Worm (Caenorhabditis elegans): Measurements from ENCODE around the gene srh-1.
"Not testable (repeated sequence)": the region's sequence is repeated elsewhere in the genome, so short reads cannot be mapped to it uniquely, and the experiment has no call there.

Gene srh-1

DNA sequence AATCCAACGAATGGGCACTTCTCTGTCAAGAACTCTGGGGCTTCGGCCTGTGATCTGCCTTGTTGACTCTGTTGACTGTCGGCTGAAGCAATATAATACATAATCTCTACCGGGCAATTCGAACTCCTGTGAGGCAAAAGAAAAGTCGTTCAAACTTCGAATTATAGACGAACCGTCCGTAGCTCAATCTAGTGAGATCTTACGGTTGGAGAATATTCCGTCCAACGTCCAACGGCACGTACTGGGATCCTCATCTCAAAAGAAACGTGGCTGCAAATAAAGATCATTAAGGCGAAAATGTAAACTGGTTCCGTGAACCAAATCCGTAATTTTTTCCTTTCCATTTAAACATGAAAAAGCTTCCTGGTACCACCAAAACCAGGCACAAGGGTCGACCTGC lies 4.9 kb upstream of the srh-1 start, which contains the start of gene T11F9.14:
T11F9.14 (minus strand) TSS at position 101 of the 400 bp plus-strand sequence.
- not testable (repeated sequence) for TF ChIP-seq unc-62 (GFP tag; optimal IDR thresholded peaks at IDR 0.05)

DNA sequence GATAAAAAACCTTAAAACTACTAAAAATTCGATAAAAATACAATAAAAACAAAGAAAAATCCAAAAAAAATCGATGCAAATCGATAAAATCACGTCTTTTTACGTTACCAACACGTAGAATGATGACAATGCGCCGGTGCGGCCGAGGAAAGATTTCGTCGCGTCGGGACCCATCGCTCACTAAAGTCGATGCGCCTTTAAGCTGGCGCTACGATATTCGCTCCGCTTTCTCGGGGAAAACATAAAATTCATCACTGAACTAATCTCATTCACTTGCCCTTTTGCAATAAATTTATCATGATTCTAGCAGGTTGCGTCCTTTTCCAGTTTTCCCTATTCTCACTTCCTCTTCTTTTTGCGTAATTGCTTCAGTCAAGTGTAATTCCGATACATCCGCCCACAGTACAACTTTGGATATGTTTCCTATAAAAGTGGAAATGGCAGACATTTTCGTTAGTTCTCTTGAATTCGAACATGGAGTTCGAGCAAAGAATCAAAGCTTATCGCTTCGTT lies 2.0 kb upstream of the srh-1 start, which contains the start of gene col-157:
col-157 (plus strand) TSS at position 463 of the 513 bp plus-strand sequence.
- TF ChIP-seq unc-62 (GFP tag; optimal IDR thresholded peaks at IDR 0.05) = not testable (repeated sequence)

DNA sequence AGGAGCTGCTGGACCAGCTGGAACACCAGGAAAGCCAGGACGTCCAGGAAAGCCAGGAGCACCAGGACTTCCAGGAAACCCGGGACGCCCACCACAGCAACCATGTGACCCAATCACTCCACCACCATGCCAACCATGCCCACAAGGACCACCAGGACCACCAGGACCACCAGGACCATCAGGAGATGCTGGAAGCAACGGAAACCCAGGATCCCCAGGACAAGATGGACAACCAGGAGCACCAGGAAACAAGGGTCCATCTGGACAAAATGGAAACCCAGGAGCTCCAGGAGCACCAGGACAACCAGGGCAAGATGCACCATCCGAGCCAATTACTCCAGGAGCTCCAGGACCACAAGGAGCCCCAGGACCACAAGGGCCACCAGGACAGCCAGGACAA lies 1.3 kb upstream of the srh-1 start:
- TF ChIP-seq unc-62 (GFP tag; optimal IDR thresholded peaks at IDR 0.05) = no peak

DNA sequence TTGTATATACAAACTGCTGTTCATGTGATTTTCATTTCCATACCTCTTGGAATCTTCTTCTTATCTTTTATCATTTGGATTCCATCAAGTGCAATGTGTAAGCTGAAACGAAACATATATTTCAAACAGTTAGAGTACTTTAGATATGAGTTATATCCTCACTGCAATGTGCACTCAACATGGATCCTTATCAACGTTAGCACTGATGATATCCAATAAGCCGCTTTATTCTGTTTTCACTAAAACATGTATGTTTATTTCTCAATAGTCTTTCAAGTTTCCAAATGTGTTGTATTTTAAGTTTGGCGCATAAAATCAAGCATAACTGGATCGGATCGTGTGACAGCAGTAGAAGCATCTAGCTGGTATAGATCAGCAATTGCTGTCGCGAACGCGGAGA lies 1.0 kb downstream of the srh-1 start, which contains the start of gene T11F9.10:
T11F9.10 (plus strand) TSS at position 301 of the 400 bp plus-strand sequence.
- TF ChIP-seq unc-62 (GFP tag; optimal IDR thresholded peaks at IDR 0.05) = no peak

DNA sequence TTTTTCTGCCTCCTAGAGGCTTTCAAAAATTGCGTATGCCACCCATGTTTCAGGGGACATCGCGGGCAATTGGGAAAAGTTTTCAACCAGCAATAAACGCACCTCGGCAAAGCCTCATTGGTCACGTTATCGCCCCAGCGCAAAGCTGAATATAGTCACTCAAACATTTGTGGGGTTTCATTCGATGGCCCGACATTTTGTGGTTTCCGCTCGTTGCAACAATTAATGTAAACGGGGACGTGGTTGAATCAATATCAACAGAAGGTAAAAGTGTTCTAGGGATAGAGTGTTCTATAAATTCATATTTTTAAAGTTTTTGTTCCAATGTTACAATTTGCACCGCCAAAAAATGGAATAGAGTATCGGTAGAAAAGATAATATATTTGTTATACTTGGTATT lies 2.6 kb downstream of the srh-1 start:
- TF ChIP-seq unc-62 (GFP tag; optimal IDR thresholded peaks at IDR 0.05) = no peak

DNA sequence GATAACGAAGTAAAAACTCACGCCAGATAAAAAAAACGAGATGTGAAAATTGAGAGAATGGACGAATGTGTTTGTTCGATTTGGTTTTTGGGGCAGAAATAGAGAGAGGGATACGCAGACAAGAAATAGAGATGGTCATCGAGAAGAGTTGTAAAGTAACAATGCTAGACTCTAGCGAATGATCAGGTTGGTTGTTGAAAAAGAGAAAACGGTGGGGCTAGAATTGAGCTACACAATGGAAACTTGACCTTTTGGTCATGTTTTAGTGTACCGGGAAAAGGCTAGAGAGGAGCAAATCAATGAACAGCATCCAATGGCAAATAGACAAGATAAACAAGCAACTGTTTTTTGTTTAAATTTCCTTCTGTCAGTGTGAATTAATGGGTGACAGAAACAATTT lies 4.7 kb downstream of the srh-1 start, which contains the start of gene dhs-19:
dhs-19 (minus strand) TSS at position 101 of the 400 bp plus-strand sequence.
- no peak for TF ChIP-seq unc-62 (GFP tag; optimal IDR thresholded peaks at IDR 0.05)

DNA sequence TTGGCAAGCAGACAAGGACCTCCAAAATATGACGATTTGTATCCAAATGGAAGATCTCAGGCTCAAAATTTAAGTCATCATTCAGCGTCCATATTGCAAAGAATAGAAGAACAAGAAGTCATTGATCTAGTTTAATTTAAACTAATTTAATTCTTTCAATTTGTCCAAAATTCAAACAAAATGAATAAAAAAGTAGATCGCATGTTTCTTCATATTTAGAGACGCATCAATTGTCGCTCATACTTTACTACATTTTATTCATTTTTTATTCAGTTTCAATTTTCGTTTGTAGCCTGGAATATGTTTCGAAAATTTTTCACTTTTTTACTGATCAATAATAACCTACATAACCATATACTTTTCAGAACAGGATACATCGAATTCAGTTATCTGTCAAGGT lies 6.8 kb downstream of the srh-1 start, which contains the start of gene T11F9.21:
T11F9.21 (plus strand) TSS at position 301 of the 400 bp plus-strand sequence.
- no peak for TF ChIP-seq unc-62 (GFP tag; optimal IDR thresholded peaks at IDR 0.05)

DNA sequence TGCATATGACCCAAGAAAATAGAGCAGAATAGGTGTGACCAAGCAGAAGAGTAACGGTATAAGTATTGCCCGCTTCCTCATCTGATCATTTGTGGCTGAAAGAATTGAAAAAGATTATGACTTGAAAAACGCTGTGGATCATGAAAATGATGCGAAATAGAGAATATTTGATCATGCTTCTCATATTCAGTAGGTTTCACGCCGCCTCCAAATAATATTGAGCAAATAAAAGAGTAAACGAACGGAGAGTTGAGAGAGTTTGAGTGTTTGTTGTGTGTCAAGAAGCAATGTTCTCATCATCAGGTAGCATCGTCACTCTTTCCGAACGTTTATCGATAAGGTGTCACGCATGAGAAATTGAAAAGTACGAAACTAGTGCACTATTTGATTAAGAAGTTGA lies 10.6 kb downstream of the srh-1 start, which contains the start of gene htrl-1:
htrl-1 (minus strand) TSS at position 101 of the 400 bp plus-strand sequence.
- no peak for TF ChIP-seq unc-62 (GFP tag; optimal IDR thresholded peaks at IDR 0.05)

DNA sequence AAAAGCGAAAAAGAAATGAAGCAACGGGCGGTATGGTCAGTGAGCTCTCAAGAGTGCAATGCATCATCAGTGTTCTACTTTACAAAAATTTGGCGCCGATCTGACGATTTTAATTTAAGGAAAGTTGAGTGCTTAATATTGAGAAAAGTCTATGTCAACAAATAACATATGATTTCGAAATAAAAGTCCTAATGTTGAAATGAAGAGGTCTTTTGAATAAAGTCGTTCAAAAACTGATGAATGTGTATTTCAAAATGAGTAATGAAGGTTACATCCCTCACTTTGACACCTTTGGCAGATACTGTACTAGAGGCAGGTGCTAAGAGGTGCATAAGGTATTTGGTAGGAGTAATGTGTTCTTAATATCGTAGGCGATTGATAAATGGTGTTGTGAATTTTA lies 11.8 kb downstream of the srh-1 start:
- no peak for TF ChIP-seq unc-62 (GFP tag; optimal IDR thresholded peaks at IDR 0.05)

DNA sequence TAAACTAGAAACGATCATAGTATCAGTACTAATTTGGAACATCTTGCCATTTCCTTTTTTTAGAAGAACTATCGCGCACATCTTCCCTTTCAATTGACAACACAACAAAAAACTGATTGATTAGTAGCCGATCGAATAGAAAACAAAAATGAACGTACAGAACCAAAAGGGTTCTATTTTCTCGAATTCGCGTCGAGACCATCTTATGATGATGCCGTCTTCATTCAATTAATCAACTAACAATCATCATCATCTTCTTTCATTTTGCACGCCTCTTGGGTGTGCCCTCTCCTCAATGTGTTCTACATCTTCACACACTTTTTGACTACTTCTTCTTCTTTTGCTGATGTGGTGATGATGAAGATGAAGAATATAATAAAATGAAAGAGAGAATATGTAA lies 14.1 kb downstream of the srh-1 start:
- TF ChIP-seq unc-62 (GFP tag; optimal IDR thresholded peaks at IDR 0.05) = no peak

DNA sequence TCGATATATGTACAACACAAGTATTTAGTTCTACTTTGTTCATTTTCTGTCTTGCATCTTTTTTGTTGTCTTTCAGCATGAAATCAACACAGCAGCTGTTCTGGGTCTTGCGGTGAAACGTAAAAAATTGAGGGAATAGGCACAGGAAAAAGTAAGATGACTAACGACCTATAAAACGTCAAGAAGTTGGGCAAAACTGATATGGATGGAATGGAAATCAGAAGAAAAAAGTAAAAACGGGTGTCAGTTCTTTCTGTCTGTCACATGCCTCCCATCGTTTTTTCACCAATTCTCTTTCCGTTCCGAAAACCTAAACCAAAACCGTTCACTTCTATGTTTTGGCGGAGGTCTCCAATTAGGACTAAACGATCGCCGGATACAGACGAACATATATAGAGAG lies 15.3 kb downstream of the srh-1 start:
- TF ChIP-seq unc-62 (GFP tag; optimal IDR thresholded peaks at IDR 0.05) = no peak

DNA sequence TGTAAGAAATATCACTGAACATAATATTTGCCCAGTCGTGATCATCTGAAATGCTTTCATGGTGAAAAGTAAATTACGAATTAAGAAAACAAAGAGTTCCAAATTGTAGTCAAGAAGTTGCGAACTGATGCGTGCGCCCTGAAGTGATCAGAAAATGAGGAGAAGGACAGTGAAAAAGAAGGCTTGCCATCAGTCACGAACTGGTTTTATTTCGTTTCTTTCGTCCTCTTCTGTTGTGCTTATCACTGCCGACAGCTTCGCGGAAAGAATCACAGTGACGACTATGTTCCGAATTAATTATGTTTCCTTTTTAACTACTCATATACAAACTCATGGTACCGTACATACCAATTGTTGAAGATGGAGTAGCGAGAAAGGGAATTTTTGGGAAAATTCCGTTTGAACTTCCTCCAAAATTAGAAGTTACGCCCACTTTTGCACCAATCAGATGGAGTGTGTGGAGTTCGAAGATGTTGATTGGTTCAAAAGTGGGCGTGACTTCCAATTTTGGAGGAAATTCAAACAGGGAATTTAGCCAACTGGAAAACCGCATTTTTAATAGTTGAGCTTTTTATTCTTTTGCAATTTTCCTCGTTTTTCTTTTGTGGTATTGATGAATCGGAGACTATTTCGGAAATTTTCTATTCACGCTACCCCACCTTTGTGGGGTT lies 17.6 kb downstream of the srh-1 start, which contains the start of gene C55A6.12:
C55A6.12 (minus strand) TSS at position 51 of the 671 bp plus-strand sequence.
- TF ChIP-seq unc-62 (GFP tag; optimal IDR thresholded peaks at IDR 0.05) = no peak

DNA sequence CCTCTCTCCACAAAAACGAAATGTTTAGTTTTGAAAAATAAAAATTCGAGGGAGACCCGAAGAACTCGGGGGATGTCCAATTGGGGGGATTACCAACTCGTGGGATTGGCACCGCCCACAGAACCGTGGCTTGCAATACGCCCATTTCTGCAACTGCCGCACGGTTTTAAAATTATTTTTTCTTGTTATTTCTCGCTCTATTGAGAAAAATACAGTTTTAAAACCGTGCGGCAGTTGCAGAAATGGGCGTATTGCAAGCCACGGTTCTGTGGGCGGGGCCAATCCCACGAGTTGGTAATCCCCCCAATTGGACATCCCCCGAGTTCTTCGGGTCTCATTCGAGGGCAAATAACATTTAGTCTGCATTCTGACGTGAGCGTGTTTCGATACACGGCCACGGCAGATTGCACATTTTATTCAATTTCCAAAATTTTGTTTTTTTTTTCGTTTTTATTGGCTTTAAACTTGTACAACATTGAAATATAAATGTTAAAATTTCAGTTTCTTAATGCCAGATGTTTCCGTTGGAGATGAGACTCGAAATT lies 19.3 kb downstream of the srh-1 start, which contains the start of the genes C55A6.1 and C55A6.10:
C55A6.1 (minus strand) TSS at position 116 of the 545 bp plus-strand sequence.
C55A6.10 (plus strand) TSS at position 495 of the 545 bp plus-strand sequence.
- TF ChIP-seq unc-62 (GFP tag; optimal IDR thresholded peaks at IDR 0.05) = not testable (repeated sequence)

DNA sequence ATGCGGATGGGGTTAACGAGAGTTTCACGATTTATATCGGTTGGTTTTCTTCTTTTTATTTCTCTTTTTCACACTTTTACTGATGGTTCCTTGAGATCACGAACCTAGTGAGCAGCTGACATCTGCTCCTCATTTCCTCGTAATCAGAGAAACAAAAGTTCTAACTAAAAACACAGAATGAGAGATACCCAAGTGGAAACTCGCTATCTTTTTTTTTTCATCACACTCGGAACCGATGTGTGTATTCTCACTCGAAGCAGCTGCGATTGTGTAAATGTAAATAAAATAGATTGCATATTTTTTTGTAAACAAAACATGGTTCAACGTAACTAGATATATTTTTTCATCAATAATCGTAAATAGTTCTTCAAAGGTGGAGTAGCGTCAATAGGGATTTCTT lies 20.7 kb downstream of the srh-1 start:
- no peak for TF ChIP-seq unc-62 (GFP tag; optimal IDR thresholded peaks at IDR 0.05)

DNA sequence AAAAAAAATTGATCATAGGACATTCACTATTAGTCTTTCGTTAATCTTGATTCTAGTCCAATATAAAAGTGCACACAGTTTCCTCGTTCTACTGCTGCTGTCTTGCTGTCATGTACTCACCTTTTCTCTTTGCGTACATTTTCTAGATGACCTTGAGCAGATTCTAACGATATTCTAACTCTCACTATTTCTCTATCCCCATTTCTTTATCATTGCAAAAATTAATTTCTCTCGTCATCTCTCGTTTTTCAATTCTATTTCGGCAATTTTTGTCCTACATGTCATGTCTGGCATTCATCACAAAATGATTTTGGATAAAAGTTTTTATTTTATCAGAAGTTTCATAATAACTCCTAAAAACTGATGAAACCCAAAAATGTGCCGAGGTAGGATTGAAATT lies 23.1 kb downstream of the srh-1 start, which contains the start of gene ttll-5:
ttll-5 (plus strand) TSS at position 288 of the 400 bp plus-strand sequence.
- no peak for TF ChIP-seq unc-62 (GFP tag; optimal IDR thresholded peaks at IDR 0.05)

DNA sequence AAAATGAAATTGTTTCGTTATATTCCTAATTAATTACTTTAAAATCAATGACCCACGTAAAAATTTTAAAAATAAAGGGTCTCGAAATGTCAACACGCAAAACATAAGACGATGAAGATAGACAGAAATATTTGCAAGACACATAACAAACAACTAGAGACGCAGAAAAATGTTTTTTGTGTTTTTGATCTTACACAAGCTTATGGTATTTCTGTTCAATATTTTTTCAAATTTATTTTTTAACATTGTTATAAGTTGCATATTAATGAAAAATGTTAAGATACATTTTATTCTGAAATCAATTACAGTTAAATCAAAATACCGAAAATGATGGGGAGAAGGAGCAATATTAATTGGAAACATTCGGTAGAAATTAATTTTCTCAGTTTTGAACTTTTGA lies 27.8 kb downstream of the srh-1 start, which contains the start of gene C55A6.3:
C55A6.3 (minus strand) TSS at position 101 of the 400 bp plus-strand sequence.
- TF ChIP-seq unc-62 (GFP tag; optimal IDR thresholded peaks at IDR 0.05) = no peak

Data from whole organism, dauer.